Fruit fly (Drosophila melanogaster) whole organism, embryonic: ENCODE data around the gene CG46458.

ENCODE experiments used
- Atf-2 ChIP-seq: fragments of 200-800 bp; sonication (Bioruptor generic); optimal IDR thresholded peaks from 2 replicates; lab custom pipeline; 2016; ENCODE audit warnings: missing biosample characterization, missing genetic modification characterization
- CG10267 ChIP-seq: fragments of 200-800 bp; sonication (Bioruptor generic); optimal IDR thresholded peaks from 2 replicates; lab custom pipeline; 2018; ENCODE audit warnings: missing biosample characterization, mild to moderate bottlenecking, missing genetic modification characterization, moderate library complexity
- CG10543 ChIP-seq: fragments of 200-800 bp; sonication (Bioruptor generic); optimal IDR thresholded peaks from 3 replicates; lab custom pipeline; 2017; ENCODE audit warnings: missing biosample characterization, mild to moderate bottlenecking, missing genetic modification characterization, moderate library complexity
- CG10979 ChIP-seq: fragments of 200-800 bp; sonication (Bioruptor generic); optimal IDR thresholded peaks from 2 replicates; lab custom pipeline; 2018; ENCODE audit warnings: missing biosample characterization, mild to moderate bottlenecking, missing genetic modification characterization, moderate library complexity
- CG11504 ChIP-seq: fragments of 200-800 bp; sonication (Bioruptor generic); optimal IDR thresholded peaks from 3 replicates; lab custom pipeline; 2019; ENCODE audit warnings: missing biosample characterization, mild to moderate bottlenecking, missing genetic modification characterization, moderate library complexity
- CG13296 ChIP-seq: fragments of 200-800 bp; sonication (Bioruptor generic); optimal IDR thresholded peaks from 3 replicates; lab custom pipeline; 2018; ENCODE audit warnings: missing biosample characterization, mild to moderate bottlenecking, missing genetic modification characterization
- CG13424 ChIP-seq: fragments of 200-800 bp; sonication (Bioruptor generic); optimal IDR thresholded peaks from 2 replicates; lab custom pipeline; 2019; ENCODE audit warnings: missing biosample characterization, mild to moderate bottlenecking, missing genetic modification characterization, moderate library complexity
- CG18011 ChIP-seq: fragments of 200-800 bp; sonication (Bioruptor generic); optimal IDR thresholded peaks from 2 replicates; lab custom pipeline; 2017; ENCODE audit warnings: missing biosample characterization, missing genetic modification characterization, mild to moderate bottlenecking, moderate library complexity, missing genotype
- CG18262 ChIP-seq: fragments of 200-800 bp; optimal IDR thresholded peaks from 3 replicates; lab custom pipeline; 2019; ENCODE audit warnings: missing biosample characterization, mild to moderate bottlenecking, missing genetic modification characterization, moderate library complexity
- CG18599 ChIP-seq: fragments of 200-800 bp; sonication (Bioruptor generic); optimal IDR thresholded peaks from 3 replicates; lab custom pipeline; 2017; ENCODE audit warnings: missing biosample characterization, missing genetic modification characterization, mild to moderate bottlenecking, moderate library complexity, missing genetic modification reagents
- CG2712 ChIP-seq: fragments of 200-800 bp; optimal IDR thresholded peaks from 3 replicates; lab custom pipeline; 2019; ENCODE audit warnings: missing biosample characterization, mild to moderate bottlenecking, missing genetic modification characterization, moderate library complexity
- CG33213 ChIP-seq: fragments of 200-800 bp; sonication (Bioruptor generic); optimal IDR thresholded peaks from 3 replicates; lab custom pipeline; 2016; ENCODE audit warnings: missing biosample characterization, missing genetic modification characterization
- CG4707 ChIP-seq: fragments of 200-800 bp; sonication (Bioruptor generic); optimal IDR thresholded peaks from 2 replicates; lab custom pipeline; 2018; ENCODE audit warnings: missing biosample characterization, mild to moderate bottlenecking, missing genetic modification characterization, moderate library complexity
- CG6654 ChIP-seq: fragments of 200-800 bp; sonication (Bioruptor generic); optimal IDR thresholded peaks from 2 replicates; lab custom pipeline; 2017; ENCODE audit warnings: missing biosample characterization, mild to moderate bottlenecking, missing genetic modification characterization
- CG7928 ChIP-seq: fragments of 200-800 bp; sonication (Bioruptor generic); optimal IDR thresholded peaks from 2 replicates; lab custom pipeline; 2017; ENCODE audit warnings: missing biosample characterization, mild to moderate bottlenecking, missing genetic modification characterization
- CG9797 ChIP-seq: fragments of 200-800 bp; sonication (Bioruptor generic); optimal IDR thresholded peaks from 3 replicates; lab custom pipeline; 2018; ENCODE audit warnings: missing biosample characterization, mild to moderate bottlenecking, missing genetic modification characterization
- CG9817 ChIP-seq: fragments of 200-800 bp; sonication (Bioruptor generic); optimal IDR thresholded peaks from 2 replicates; lab custom pipeline; 2018; ENCODE audit warnings: missing biosample characterization, mild to moderate bottlenecking, missing genetic modification characterization, moderate library complexity
- CoRest ChIP-seq: fragments of 200-800 bp; sonication (Bioruptor generic); optimal IDR thresholded peaks from 3 replicates; lab custom pipeline; 2018; ENCODE audit warnings: missing biosample characterization, mild to moderate bottlenecking, missing genetic modification characterization, moderate library complexity
- D19A ChIP-seq: fragments of 200-800 bp; optimal IDR thresholded peaks from 3 replicates; lab custom pipeline; 2019; ENCODE audit warnings: missing biosample characterization, mild to moderate bottlenecking, missing genetic modification characterization, moderate library complexity
- Deaf1 ChIP-seq: fragments of 200-800 bp; optimal IDR thresholded peaks from 3 replicates; lab custom pipeline; 2019; ENCODE audit warnings: missing biosample characterization, mild to moderate bottlenecking, missing genetic modification characterization, moderate library complexity
- Eip74EF ChIP-seq, 2 experiments: fragments of 200-800 bp in 1 of 2; fragments of >200 bp in 1 of 2; sonication (Bioruptor generic) in 1 of 2; optimal IDR thresholded peaks; 2 replicates each; lab custom pipeline; 2017 to 2019; ENCODE audit warnings: missing biosample characterization in 2 of 2, missing genetic modification characterization in 2 of 2, mild to moderate bottlenecking in 1 of 2, moderate library complexity in 1 of 2
- Ets97D ChIP-seq: fragments of 200-800 bp; sonication (Bioruptor generic); optimal IDR thresholded peaks from 3 replicates; lab custom pipeline; 2016; ENCODE audit warnings: missing biosample characterization, missing genetic modification characterization
- HmgZ ChIP-seq: fragments of 200-800 bp; sonication (Bioruptor generic); optimal IDR thresholded peaks from 2 replicates; lab custom pipeline; 2018; ENCODE audit warnings: missing biosample characterization, mild to moderate bottlenecking, missing genetic modification characterization
- Jarid2 ChIP-seq: fragments of 200-800 bp; sonication (Bioruptor generic); optimal IDR thresholded peaks from 3 replicates; lab custom pipeline; 2017; ENCODE audit warnings: mild to moderate bottlenecking, missing biosample characterization, missing genetic modification reagents, missing genetic modification characterization
- MBD-R2 ChIP-seq: fragments of 200-800 bp; sonication (Bioruptor generic); IDR thresholded peaks from 2 replicates; pipeline ENCODE4 v1.3.6; 2022; ENCODE audit warnings: missing biosample characterization, missing genetic modification characterization
- Med ChIP-seq: fragments of 200-800 bp; sonication (Bioruptor generic); peaks from one replicate; lab custom pipeline; 2016; ENCODE audit warnings: missing biosample characterization, missing genetic modification characterization, mild to moderate bottlenecking, inconsistent platforms, moderate library complexity
- Rfx ChIP-seq: fragments of 200-800 bp; sonication (Bioruptor generic); IDR thresholded peaks from 2 replicates; pipeline ENCODE4 v1.3.6; 2022; ENCODE audit warnings: missing biosample characterization, missing genetic modification characterization
- Sox100B ChIP-seq: fragments of 200-800 bp; sonication (Bioruptor generic); optimal IDR thresholded peaks from 3 replicates; lab custom pipeline; 2018; ENCODE audit warnings: missing biosample characterization, mild to moderate bottlenecking, missing genetic modification characterization
- Sox102F ChIP-seq: fragments of 200-800 bp; sonication (Bioruptor generic); optimal IDR thresholded peaks from 2 replicates; lab custom pipeline; 2018; ENCODE audit warnings: missing biosample characterization, mild to moderate bottlenecking, missing genetic modification characterization, moderate library complexity
- Sry-δ ChIP-seq: fragments of 200-800 bp; sonication (Bioruptor generic); optimal IDR thresholded peaks from 2 replicates; lab custom pipeline; 2016; ENCODE audit warnings: missing biosample characterization, missing genetic modification characterization
- TFAM ChIP-seq: fragments of 200-800 bp; sonication (Bioruptor generic); optimal IDR thresholded peaks from 2 replicates; lab custom pipeline; 2017; ENCODE audit warnings: missing biosample characterization, missing genetic modification characterization, inconsistent platforms
- cato ChIP-seq: fragments of 200-800 bp; sonication (Bioruptor generic); optimal IDR thresholded peaks from 2 replicates; lab custom pipeline; 2016; ENCODE audit warnings: missing biosample characterization, missing genetic modification characterization, borderline replicate concordance
- caup ChIP-seq: fragments of 200-800 bp; sonication (Bioruptor generic); optimal IDR thresholded peaks from 3 replicates; lab custom pipeline; 2017; ENCODE audit warnings: missing biosample characterization, mild to moderate bottlenecking, missing genetic modification characterization, moderate library complexity; ENCODE audit not compliant: severe bottlenecking
- cwo ChIP-seq: fragments of 200-800 bp; sonication (Bioruptor generic); optimal IDR thresholded peaks from 3 replicates; lab custom pipeline; 2017; ENCODE audit warnings: missing biosample characterization, missing genetic modification characterization, mild to moderate bottlenecking, moderate library complexity, missing genetic modification reagents
- dati ChIP-seq: fragments of 200-800 bp; sonication (Bioruptor generic); IDR thresholded peaks from 2 replicates; pipeline ENCODE4 v1.3.6; 2022; ENCODE audit warnings: missing biosample characterization, missing genetic modification characterization
- dmrt11E ChIP-seq: fragments of 200-800 bp; sonication (Bioruptor generic); optimal IDR thresholded peaks from 3 replicates; lab custom pipeline; 2018; ENCODE audit warnings: missing biosample characterization, mild to moderate bottlenecking, missing genetic modification characterization, moderate library complexity
- dpn ChIP-seq, 2 experiments: fragments of 200-800 bp; sonication (Bioruptor generic); optimal IDR thresholded peaks; 3 replicates each; lab custom pipeline; 2016; ENCODE audit warnings: missing biosample characterization in 2 of 2, missing genetic modification characterization in 2 of 2
- gem ChIP-seq: fragments of 200-800 bp; sonication (Bioruptor generic); optimal IDR thresholded peaks from 2 replicates; lab custom pipeline; 2019; ENCODE audit warnings: missing biosample characterization, mild to moderate bottlenecking, missing genetic modification characterization, moderate library complexity
- grn ChIP-seq: fragments of 200-800 bp; sonication (Bioruptor generic); optimal IDR thresholded peaks from 3 replicates; lab custom pipeline; 2017; ENCODE audit warnings: missing biosample characterization, missing genetic modification characterization
- inv ChIP-seq: fragments of 200-800 bp; sonication (Bioruptor generic); IDR thresholded peaks from 2 replicates; pipeline ENCODE4 v1.3.6; 2022; ENCODE audit warnings: missing biosample characterization, missing genetic modification characterization; ENCODE audit not compliant: partially characterized antibody
- lola ChIP-seq, 3 experiments: fragments of >200 bp in 2 of 3; fragments of 200-800 bp in 1 of 3; sonication (Bioruptor generic) in 1 of 3; optimal IDR thresholded peaks; 2 replicates each; lab custom pipeline; 2017 to 2019; ENCODE audit warnings: missing biosample characterization in 3 of 3, missing genetic modification characterization in 3 of 3, mild to moderate bottlenecking in 1 of 3, moderate library complexity in 1 of 3
- phol ChIP-seq: fragments of 200-800 bp; sonication (Bioruptor generic); optimal IDR thresholded peaks from 3 replicates; lab custom pipeline; 2018; ENCODE audit warnings: missing biosample characterization, mild to moderate bottlenecking, missing genetic modification characterization, moderate library complexity
- trh ChIP-seq: fragments of 200-800 bp; sonication (Bioruptor generic); optimal IDR thresholded peaks from 2 replicates; lab custom pipeline; 2016; ENCODE audit warnings: missing biosample characterization, missing genetic modification characterization
- tup ChIP-seq: fragments of 200-800 bp; sonication (Bioruptor generic); optimal IDR thresholded peaks from 2 replicates; lab custom pipeline; 2016; ENCODE audit warnings: missing biosample characterization, mild to moderate bottlenecking, missing genetic modification characterization, moderate library complexity
- wek ChIP-seq: fragments of 200-800 bp; sonication (Bioruptor generic); optimal IDR thresholded peaks from 3 replicates; lab custom pipeline; 2018; ENCODE audit warnings: missing biosample characterization, mild to moderate bottlenecking, missing genetic modification characterization, moderate library complexity
- zen2 ChIP-seq: fragments of 200-800 bp; sonication (Bioruptor generic); IDR thresholded peaks from 3 replicates; pipeline ENCODE4 v1.3.6; 2022; ENCODE audit warnings: missing biosample characterization, missing genetic modification characterization; ENCODE audit not compliant: partially characterized antibody

Gene CG46458

dm6 chr3R:6903289-6903791 is 54.8 kb downstream of the CG46458 start (continued):
- no peak for TF ChIP-seq HmgZ
- peak; percentile 23 for TF ChIP-seq CG9817 (tag; lab: Kevin White, UChicago)
- TF ChIP-seq Deaf1: no peak
- TF ChIP-seq grn: no peak
- peak; percentile 94 for TF ChIP-seq CG18262 (tag; lab: Kevin White, UChicago)
- peak; percentile 39 for TF ChIP-seq caup (GFP tag; lab: Kevin White, UChicago)
- no peak for TF ChIP-seq inv
- TF ChIP-seq Atf-2: no peak
- no peak for TF ChIP-seq MBD-R2 (GFP tag; lab: Robert Waterston, UW)
- TF ChIP-seq CG4707: peak; percentile 29
- no peak for TF ChIP-seq zen2
- no peak for TF ChIP-seq CG10543 (GFP tag; lab: Kevin White, UChicago)
- no peak for TF ChIP-seq Sry-δ (GFP tag; lab: Kevin White, UChicago)
- peak; percentile 91 for TF ChIP-seq CG10979 (tag; lab: Kevin White, UChicago)
- TF ChIP-seq CG18011: no peak
- TF ChIP-seq Med (GFP tag; lab: Kevin White, UChicago): no peak
- no peak for TF ChIP-seq CG9797 (GFP tag; lab: Kevin White, UChicago)
- TF ChIP-seq CG13296 (GFP tag; lab: Kevin White, UChicago): peak; percentile 51
- no peak for TF ChIP-seq Rfx (GFP tag; lab: Robert Waterston, UW)
- TF ChIP-seq CG18599 (GFP tag; lab: Kevin White, UChicago): peak; percentile 75
- no peak for TF ChIP-seq trh (GFP tag; lab: Kevin White, UChicago)
- TF ChIP-seq dpn (GFP tag; optimal IDR thresholded peaks at IDR 0.05; lab: Kevin White, UChicago): peak in 1 of 2 experiments; percentile 51
- TF ChIP-seq CG7928 (GFP tag; lab: Kevin White, UChicago): no peak
- no peak for TF ChIP-seq Eip74EF (GFP tag; optimal IDR thresholded peaks at IDR 0.05; lab: Kevin White, UChicago)
- peak; percentile 17 for TF ChIP-seq cato (GFP tag; lab: Kevin White, UChicago)
- TF ChIP-seq CG33213: no peak
- no peak for TF ChIP-seq Ets97D (GFP tag; lab: Kevin White, UChicago)
- TF ChIP-seq, all 482 proteins: peak for 206

- no peak for TF ChIP-seq CG6654 (GFP tag; lab: Kevin White, UChicago)
- TF ChIP-seq CG18262 (tag; lab: Kevin White, UChicago): peak; percentile 30
- peak; percentile 33 for TF ChIP-seq dmrt11E (tag; lab: Kevin White, UChicago)
- TF ChIP-seq D19A (tag; lab: Kevin White, UChicago): peak; percentile 91
- peak; percentile 3 for TF ChIP-seq CG10267 (tag; lab: Kevin White, UChicago)
- peak; percentile 9 for TF ChIP-seq CG13424 (tag; lab: Kevin White, UChicago)
- no peak for TF ChIP-seq cwo (GFP tag; lab: Kevin White, UChicago)
- no peak for TF ChIP-seq Jarid2 (GFP tag; lab: Kevin White, UChicago)
- TF ChIP-seq CG11504 (tag; lab: Kevin White, UChicago): peak; percentile 25
- peak in 1 of 3 experiments; percentile 20 for TF ChIP-seq lola (GFP tag; optimal IDR thresholded peaks at IDR 0.05; lab: Kevin White, UChicago)
- TF ChIP-seq TFAM (GFP tag; lab: Kevin White, UChicago): no peak
- peak; percentile 22 for TF ChIP-seq Sox100B (GFP tag; lab: Kevin White, UChicago)
- peak; percentile 16 for TF ChIP-seq CoRest (tag; lab: Kevin White, UChicago)
- no peak for TF ChIP-seq wek (GFP tag; lab: Kevin White, UChicago)
- peak; percentile 7 for TF ChIP-seq phol
- TF ChIP-seq CG2712: peak; percentile 31
- peak; percentile 6 for TF ChIP-seq Sox102F (GFP tag; lab: Kevin White, UChicago)
- TF ChIP-seq dati (GFP tag; lab: Robert Waterston, UW): no peak
- TF ChIP-seq gem: peak; percentile 37
- TF ChIP-seq tup (GFP tag; lab: Kevin White, UChicago): no peak
Measured at dm6 chr3R:6898922-6899321, 59.2 kb downstream of the CG46458 start.
